Fruit fly (Drosophila melanogaster) whole organism, embryonic: ENCODE measurements around the gene Hsp67Ba.

Experiments
- CG10147 ChIP-seq: fragments of 200-800 bp; sonication (Bioruptor generic); optimal IDR thresholded peaks from 2 replicates; lab custom pipeline; 2019; ENCODE audit warnings: missing biosample characterization, mild to moderate bottlenecking, missing genetic modification characterization, moderate library complexity
- CG10274 ChIP-seq: fragments of 200-800 bp; sonication (Bioruptor generic); optimal IDR thresholded peaks from 3 replicates; lab custom pipeline; 2017; ENCODE audit warnings: missing biosample characterization, mild to moderate bottlenecking, missing genetic modification characterization
- CG10979 ChIP-seq: fragments of 200-800 bp; sonication (Bioruptor generic); optimal IDR thresholded peaks from 2 replicates; lab custom pipeline; 2018; ENCODE audit warnings: missing biosample characterization, mild to moderate bottlenecking, missing genetic modification characterization, moderate library complexity
- CG11696 ChIP-seq: fragments of 200-800 bp; sonication (Bioruptor generic); IDR thresholded peaks from 2 replicates; pipeline ENCODE4 v1.3.6; 2022; ENCODE audit warnings: missing biosample characterization, missing genetic modification characterization
- CG13123 ChIP-seq: fragments of 200-800 bp; sonication (Bioruptor generic); optimal IDR thresholded peaks from 2 replicates; lab custom pipeline; 2016; ENCODE audit warnings: missing biosample characterization, missing genetic modification characterization
- CG14014 ChIP-seq: fragments of 200-800 bp; sonication (Bioruptor generic); IDR thresholded peaks from 2 replicates; pipeline ENCODE4 v1.3.6; 2022; ENCODE audit warnings: missing biosample characterization, missing genetic modification characterization
- CG2116 ChIP-seq: fragments of 200-800 bp; sonication (Bioruptor generic); optimal IDR thresholded peaks from 3 replicates; lab custom pipeline; 2018; ENCODE audit warnings: missing biosample characterization, mild to moderate bottlenecking, missing genetic modification characterization
- CG6813 ChIP-seq: fragments of 200-800 bp; sonication (Bioruptor generic); optimal IDR thresholded peaks from 2 replicates; lab custom pipeline; 2017; ENCODE audit warnings: missing biosample characterization, missing genetic modification characterization, mild to moderate bottlenecking, moderate library complexity, missing genetic modification reagents
- CG7372 ChIP-seq: fragments of 200-800 bp; sonication (Bioruptor generic); IDR thresholded peaks from 2 replicates; pipeline ENCODE4 v1.3.6; 2022; ENCODE audit warnings: missing biosample characterization, missing genetic modification characterization
- CG7839 ChIP-seq: fragments of 200-800 bp; sonication (Bioruptor generic); optimal IDR thresholded peaks from 3 replicates; lab custom pipeline; 2018; ENCODE audit warnings: missing biosample characterization, mild to moderate bottlenecking, missing genetic modification characterization, moderate library complexity
- CG8290 ChIP-seq, 3 experiments: fragments of 200-800 bp; sonication (Bioruptor generic); optimal IDR thresholded peaks; 2 replicates each; lab custom pipeline; 2016 to 2019; ENCODE audit warnings: missing biosample characterization in 3 of 3, missing genetic modification characterization in 3 of 3, mild to moderate bottlenecking in 2 of 3, moderate library complexity in 1 of 3
- CG8765 ChIP-seq: fragments of 200-800 bp; sonication (Bioruptor generic); IDR thresholded peaks from 2 replicates; pipeline ENCODE4 v1.3.6; 2022; ENCODE audit warnings: missing biosample characterization, missing genetic modification characterization
- CTCF ChIP-seq: fragments of 200-800 bp; sonication (Bioruptor generic); optimal IDR thresholded peaks from 2 replicates; lab custom pipeline; 2017; ENCODE audit warnings: missing biosample characterization, mild to moderate bottlenecking, missing genetic modification characterization, moderate library complexity
- Doc3 ChIP-seq: fragments of 200-800 bp; sonication (Bioruptor generic); IDR thresholded peaks from 3 replicates; pipeline ENCODE4 v1.3.6; 2022; ENCODE audit warnings: missing biosample characterization, missing genetic modification characterization; ENCODE audit not compliant: partially characterized antibody
- E2f2 ChIP-seq: fragments of 200-800 bp; sonication (Bioruptor generic); IDR thresholded peaks from 2 replicates; pipeline ENCODE4 v1.3.6; 2022; ENCODE audit warnings: missing biosample characterization, missing genetic modification characterization
- Fer2 ChIP-seq: fragments of 200-800 bp; sonication (Bioruptor generic); optimal IDR thresholded peaks from 2 replicates; lab custom pipeline; 2018; ENCODE audit warnings: missing biosample characterization, mild to moderate bottlenecking, missing genetic modification characterization, moderate library complexity
- H15 ChIP-seq: fragments of 200-800 bp; sonication (Bioruptor generic); IDR thresholded peaks from 3 replicates; pipeline ENCODE4 v1.3.6; 2022; ENCODE audit warnings: missing biosample characterization, missing genetic modification characterization
- Hey ChIP-seq: fragments of 200-800 bp; sonication (Bioruptor generic); optimal IDR thresholded peaks from 3 replicates; lab custom pipeline; 2018; ENCODE audit warnings: missing biosample characterization, mild to moderate bottlenecking, missing genetic modification characterization
- HmgD ChIP-seq: fragments of 200-800 bp; sonication (Bioruptor generic); optimal IDR thresholded peaks from 3 replicates; lab custom pipeline; 2016; ENCODE audit warnings: missing biosample characterization, missing genetic modification characterization
- Lhr ChIP-seq: fragments of 200-800 bp; sonication (Bioruptor generic); optimal IDR thresholded peaks from 3 replicates; lab custom pipeline; 2017; ENCODE audit warnings: mild to moderate bottlenecking, missing biosample characterization, missing genetic modification reagents, missing genetic modification characterization
- MTF-1 ChIP-seq: fragments of 200-800 bp; sonication (Bioruptor generic); optimal IDR thresholded peaks from 2 replicates; lab custom pipeline; 2018; ENCODE audit warnings: missing biosample characterization, mild to moderate bottlenecking, missing genetic modification characterization, borderline replicate concordance
- Mes4 ChIP-seq: fragments of 200-800 bp; sonication (Bioruptor generic); optimal IDR thresholded peaks from 2 replicates; lab custom pipeline; 2016; ENCODE audit warnings: missing biosample characterization, missing genetic modification characterization
- Mrtf ChIP-seq: fragments of 200-800 bp; sonication (Bioruptor generic); IDR thresholded peaks from 3 replicates; pipeline ENCODE4 v1.3.6; 2022; ENCODE audit warnings: missing biosample characterization, missing genetic modification characterization
- Scr ChIP-seq: fragments of 200-800 bp; sonication (Bioruptor generic); IDR thresholded peaks from 2 replicates; pipeline ENCODE4 v1.3.6; 2022; ENCODE audit warnings: missing biosample characterization, missing genetic modification characterization; ENCODE audit not compliant: partially characterized antibody
- Sox102F ChIP-seq: fragments of 200-800 bp; sonication (Bioruptor generic); optimal IDR thresholded peaks from 2 replicates; lab custom pipeline; 2018; ENCODE audit warnings: missing biosample characterization, mild to moderate bottlenecking, missing genetic modification characterization, moderate library complexity
- amos ChIP-seq: fragments of 200-800 bp; sonication (Bioruptor generic); IDR thresholded peaks from 2 replicates; pipeline ENCODE4 v1.3.6; 2022; ENCODE audit warnings: missing biosample characterization, missing genetic modification characterization; ENCODE audit not compliant: partially characterized antibody
- ap ChIP-seq: fragments of 200-800 bp; sonication (Bioruptor generic); IDR thresholded peaks from 2 replicates; pipeline ENCODE4 v1.3.6; 2022; ENCODE audit warnings: missing biosample characterization, missing genetic modification characterization
- ash1 ChIP-seq: fragments of 200-800 bp; sonication (Bioruptor generic); optimal IDR thresholded peaks from 2 replicates; lab custom pipeline; 2018; ENCODE audit warnings: missing biosample characterization, mild to moderate bottlenecking, missing genetic modification characterization
- az2 ChIP-seq: fragments of 200-800 bp; sonication (Bioruptor generic); optimal IDR thresholded peaks from 3 replicates; lab custom pipeline; 2016; ENCODE audit warnings: missing biosample characterization, missing genetic modification characterization
- bsh ChIP-seq, 2 experiments: fragments of 200-800 bp; sonication (Bioruptor generic); optimal IDR thresholded peaks; 2 replicates each; lab custom pipeline; 2017 to 2018; ENCODE audit warnings: mild to moderate bottlenecking in 2 of 2, missing biosample characterization in 2 of 2, missing genetic modification characterization in 2 of 2, moderate library complexity in 1 of 2
- cg ChIP-seq: fragments of 200-800 bp; sonication (Bioruptor generic); optimal IDR thresholded peaks from 3 replicates; lab custom pipeline; 2019; ENCODE audit warnings: missing biosample characterization, mild to moderate bottlenecking, missing genetic modification characterization, moderate library complexity
- chm ChIP-seq: fragments of 200-800 bp; sonication (Bioruptor generic); IDR thresholded peaks from 2 replicates; pipeline ENCODE4 v1.3.6; 2022; ENCODE audit warnings: missing biosample characterization, missing genetic modification characterization
- dimm ChIP-seq: fragments of 200-800 bp; sonication (Bioruptor generic); IDR thresholded peaks from 2 replicates; pipeline ENCODE4 v1.3.6; 2022; ENCODE audit warnings: missing biosample characterization, missing genetic modification characterization
- en ChIP-seq: fragments of 200-800 bp; sonication (Bioruptor generic); optimal IDR thresholded peaks from 2 replicates; lab custom pipeline; 2016; ENCODE audit warnings: missing biosample characterization, missing genetic modification characterization
- fd102C ChIP-seq: fragments of 200-800 bp; sonication (Bioruptor generic); optimal IDR thresholded peaks from 2 replicates; lab custom pipeline; 2018; ENCODE audit warnings: missing biosample characterization, mild to moderate bottlenecking, missing genetic modification characterization, moderate library complexity
- gce ChIP-seq: fragments of 200-800 bp; sonication (Bioruptor generic); IDR thresholded peaks from 3 replicates; pipeline ENCODE4 v1.3.6; 2022; ENCODE audit warnings: missing biosample characterization, missing genetic modification characterization
- ind ChIP-seq: fragments of 200-800 bp; sonication (Bioruptor generic); optimal IDR thresholded peaks from 3 replicates; lab custom pipeline; 2016; ENCODE audit warnings: missing biosample characterization, missing genetic modification characterization
- jigr1 ChIP-seq: fragments of 200-800 bp; sonication (Bioruptor generic); IDR thresholded peaks from 3 replicates; pipeline ENCODE4 v1.3.6; 2022; ENCODE audit warnings: missing biosample characterization, missing genetic modification characterization
- lab ChIP-seq: fragments of 200-800 bp; sonication (Bioruptor generic); optimal IDR thresholded peaks from 3 replicates; lab custom pipeline; 2017; ENCODE audit warnings: missing biosample characterization, missing genetic modification characterization, mild to moderate bottlenecking, moderate library complexity, missing genetic modification reagents
- luna ChIP-seq: fragments of 200-800 bp; sonication (Bioruptor generic); optimal IDR thresholded peaks from 2 replicates; lab custom pipeline; 2016; ENCODE audit warnings: missing biosample characterization, missing genetic modification characterization
- onecut ChIP-seq: fragments of 200-800 bp; sonication (Bioruptor generic); IDR thresholded peaks from 2 replicates; pipeline ENCODE4 v1.3.6; 2022; ENCODE audit warnings: missing biosample characterization, missing genetic modification characterization
- pnt ChIP-seq: fragments of 200-800 bp; sonication (Bioruptor generic); optimal IDR thresholded peaks from 3 replicates; lab custom pipeline; 2016; ENCODE audit warnings: missing biosample characterization, missing genetic modification characterization
- ranshi ChIP-seq: fragments of 200-800 bp; sonication (Bioruptor generic); IDR thresholded peaks from 2 replicates; pipeline ENCODE4 v1.3.6; 2022; ENCODE audit warnings: missing biosample characterization, missing genetic modification characterization
- ro ChIP-seq: fragments of 200-800 bp; sonication (Bioruptor generic); IDR thresholded peaks from 2 replicates; pipeline ENCODE4 v1.3.6; 2022; ENCODE audit warnings: missing biosample characterization, missing genetic modification characterization
- stc ChIP-seq: fragments of 200-800 bp; sonication (Bioruptor generic); IDR thresholded peaks from 2 replicates; pipeline ENCODE4 v1.3.6; 2022; ENCODE audit warnings: missing biosample characterization, missing genetic modification characterization
- twi ChIP-seq: fragments of 200-800 bp; optimal IDR thresholded peaks from 2 replicates; lab custom pipeline; 2019; ENCODE audit warnings: missing biosample characterization, mild to moderate bottlenecking, missing genetic modification characterization, moderate library complexity
- vvl ChIP-seq: fragments of 200-800 bp; sonication (Bioruptor generic); IDR thresholded peaks from 2 replicates; pipeline ENCODE4 v1.3.6; 2022; ENCODE audit warnings: missing biosample characterization, missing genetic modification characterization
- zen ChIP-seq: fragments of 200-800 bp; sonication (Bioruptor generic); optimal IDR thresholded peaks from 3 replicates; lab custom pipeline; 2018; ENCODE audit warnings: missing biosample characterization, mild to moderate bottlenecking, missing genetic modification characterization, moderate library complexity

The Hsp67Ba gene

dm6 chr3L:9377198-9378035 lies 1.9 kb downstream of the Hsp67Ba start, which contains the start of gene Hsp26 (continued):
- TF ChIP-seq CG8290 (GFP tag; optimal IDR thresholded peaks at IDR 0.05; lab: Kevin White, UChicago) (peak; percentile 72), CG8290 (tag; optimal IDR thresholded peaks at IDR 0.05; lab: Kevin White, UChicago) (peak in 1 of 2 experiments; percentile 24), CG10147 (GFP tag; lab: Kevin White, UChicago) (peak; percentile 74), cg (peak; percentile 89), Fer2 (tag; lab: Kevin White, UChicago) (peak; percentile 31), CG8765 (peak; percentile 22; the same call in 1 of the 2 replicates), lab (GFP tag; lab: Kevin White, UChicago) (peak; percentile 91), pnt (GFP tag; lab: Kevin White, UChicago) (peak; percentile 85), CG7372 (GFP tag; lab: Robert Waterston, UW) (0 out of 2 replicates have a peak, but pooled peaks have one; percentile 35), ash1 (no peak), CG10979 (tag; lab: Kevin White, UChicago) (peak; percentile 82), CG11696 (GFP tag; lab: Robert Waterston, UW) (peak; percentile 65), CG2116 (GFP tag; lab: Kevin White, UChicago) (peak; percentile 54), chm (GFP tag; lab: Robert Waterston, UW) (peak; percentile 94), MTF-1 (GFP tag; lab: Kevin White, UChicago) (peak; percentile 52), jigr1 (0 out of 3 replicates have a peak, but pooled peaks have one; percentile 9), twi (tag; lab: Kevin White, UChicago) (peak; percentile 52), E2f2 (GFP tag; lab: Robert Waterston, UW) (peak; percentile 68; the same call in 1 of the 2 replicates), CG6813 (GFP tag; lab: Kevin White, UChicago) (peak; percentile 78), Doc3 (GFP tag; lab: Robert Waterston, UW) (no peak), az2 (GFP tag; lab: Kevin White, UChicago) (peak; percentile 85), onecut (peak; percentile 67), ap (GFP tag; lab: Robert Waterston, UW) (peak; percentile 83), Mrtf (peak; percentile 55; the same call in 1 of the 3 replicates), dimm (GFP tag; lab: Robert Waterston, UW) (peak; percentile 58; the same call in 1 of the 2 replicates), H15 (GFP tag; lab: Robert Waterston, UW) (no peak), gce (GFP tag; lab: Robert Waterston, UW) (peak; percentile 83; the same call in 2 of the 3 replicates), ranshi (peak; percentile 80), CG13123 (GFP tag; lab: Kevin White, UChicago) (peak; percentile 64), Mes4 (peak; percentile 88), HmgD (no peak), amos (GFP tag; lab: Robert Waterston, UW) (no peak), Hey (tag; lab: Kevin White, UChicago) (no peak), Lhr (no peak), ind (GFP tag; lab: Kevin White, UChicago) (peak; percentile 69), CG10274 (GFP tag; lab: Kevin White, UChicago) (peak; percentile 3), zen (tag; lab: Kevin White, UChicago) (peak; percentile 24), CG14014 (GFP tag; lab: Robert Waterston, UW) (peak; percentile 85), Scr (GFP tag; lab: Robert Waterston, UW) (no peak), fd102C (GFP tag; lab: Kevin White, UChicago) (peak; percentile 27), stc (peak; percentile 92), Sox102F (peak; percentile 90), CTCF (GFP tag; lab: Kevin White, UChicago) (peak; percentile 15), ro (GFP tag; lab: Robert Waterston, UW) (peak; percentile 46; the same call in 1 of the 2 replicates), vvl (GFP tag; lab: Robert Waterston, UW) (peak; percentile 96), luna (GFP tag; lab: Kevin White, UChicago) (peak; percentile 60), CG7839 (tag; lab: Kevin White, UChicago) (peak; percentile 86), bsh (GFP tag; optimal IDR thresholded peaks at IDR 0.05; lab: Kevin White, UChicago) (peak; percentile 74 to 93), en (peak; percentile 88)
